Fruit fly (Drosophila melanogaster) whole organism, wandering third instar larva: ENCODE data around the gene frc.

Source experiments
- Abd-B ChIP-seq: fragments of >200 bp; optimal IDR thresholded peaks from 2 replicates; lab custom pipeline; 2017; ENCODE audit warnings: missing biosample characterization, missing genetic modification characterization
- CG32264 ChIP-seq: fragments of 200-800 bp; sonication (Bioruptor generic); optimal IDR thresholded peaks from 2 replicates; lab custom pipeline; 2016; ENCODE audit warnings: missing biosample characterization, missing genetic modification characterization
- CG9705 ChIP-seq: fragments of 200-800 bp; sonication (Bioruptor generic); optimal IDR thresholded peaks from 2 replicates; lab custom pipeline; 2018; ENCODE audit warnings: missing biosample characterization, mild to moderate bottlenecking, missing genetic modification characterization
- CrebA ChIP-seq: fragments of 200-800 bp; sonication (Bioruptor generic); optimal IDR thresholded peaks from 2 replicates; lab custom pipeline; 2016; ENCODE audit warnings: missing biosample characterization, mild to moderate bottlenecking, missing genetic modification characterization, borderline replicate concordance
- Dfd ChIP-seq: fragments of >200 bp; optimal IDR thresholded peaks from 2 replicates; lab custom pipeline; 2017; ENCODE audit warnings: missing biosample characterization, missing genetic modification characterization
- Dif ChIP-seq: fragments of 200-275, 200-300 bp; sonication (Bioruptor generic); optimal IDR thresholded peaks from 2 replicates; lab custom pipeline; 2018; ENCODE audit warnings: missing biosample characterization, missing genetic modification characterization; ENCODE audit not compliant: partially characterized antibody
- GATAd ChIP-seq: sonication (Bioruptor generic); optimal IDR thresholded peaks from 2 replicates; lab custom pipeline; 2016; ENCODE audit warnings: missing biosample characterization, missing genetic modification characterization
- HLH106 ChIP-seq: fragments of 200-800 bp; optimal IDR thresholded peaks from 3 replicates; lab custom pipeline; 2019; ENCODE audit warnings: missing biosample characterization, mild to moderate bottlenecking, missing genetic modification characterization, moderate library complexity
- Hnf4 ChIP-seq: fragments of 200-800 bp; sonication (Bioruptor generic); optimal IDR thresholded peaks from 2 replicates; lab custom pipeline; 2016; ENCODE audit warnings: missing biosample characterization, mild to moderate bottlenecking, missing genetic modification characterization
- Hr78 ChIP-seq: fragments of >200 bp; optimal IDR thresholded peaks from 2 replicates; lab custom pipeline; 2017; ENCODE audit warnings: missing biosample characterization, missing genetic modification characterization
- Hr83 ChIP-seq: fragments of 200-300 bp; sonication (Bioruptor generic); optimal IDR thresholded peaks from 2 replicates; lab custom pipeline; 2016; ENCODE audit warnings: missing biosample characterization, mild to moderate bottlenecking, missing genetic modification characterization, moderate library complexity; ENCODE audit not compliant: poor library complexity, severe bottlenecking
- Jra ChIP-seq: sonication (Bioruptor generic); optimal IDR thresholded peaks from 2 replicates; lab custom pipeline; 2016; ENCODE audit warnings: missing biosample characterization, missing genetic modification characterization
- Mio ChIP-seq: sonication (Bioruptor generic); optimal IDR thresholded peaks from 2 replicates; lab custom pipeline; 2016; ENCODE audit warnings: missing biosample characterization, missing genetic modification characterization
- Myc ChIP-seq: fragments of >200 bp; optimal IDR thresholded peaks from 2 replicates; lab custom pipeline; 2017
- N ChIP-seq: fragments of >200 bp; optimal IDR thresholded peaks from 2 replicates; lab custom pipeline; 2018; ENCODE audit warnings: missing biosample characterization, missing external identifiers, missing genetic modification characterization
- OdsH ChIP-seq: fragments of 200-800 bp; sonication (Bioruptor generic); optimal IDR thresholded peaks from 2 replicates; lab custom pipeline; 2016; ENCODE audit warnings: missing biosample characterization, mild to moderate bottlenecking, missing genetic modification characterization
- Rel ChIP-seq, 2 experiments: fragments of 200-800 bp; sonication (Bioruptor generic) in 1 of 2; optimal IDR thresholded peaks; 2 replicates in 1 of 2; 3 replicates in 1 of 2; lab custom pipeline; 2016 to 2019; ENCODE audit warnings: mild to moderate bottlenecking in 2 of 2, missing biosample characterization in 2 of 2, missing genetic modification characterization in 2 of 2, moderate library complexity in 1 of 2
- Sp1 ChIP-seq: fragments of 200-800 bp; sonication (Bioruptor generic); optimal IDR thresholded peaks from 3 replicates; lab custom pipeline; 2019; ENCODE audit warnings: missing biosample characterization, mild to moderate bottlenecking, missing genetic modification characterization, moderate library complexity
- Vsx2 ChIP-seq: fragments of 200-300, 225-300 bp; sonication (Bioruptor generic); optimal IDR thresholded peaks from 2 replicates; lab custom pipeline; 2018; ENCODE audit warnings: missing biosample characterization, missing genetic modification characterization; ENCODE audit not compliant: partially characterized antibody
- br ChIP-seq: fragments of 200-800 bp; sonication (Bioruptor generic); optimal IDR thresholded peaks from 2 replicates; lab custom pipeline; 2016; ENCODE audit warnings: missing biosample characterization, missing genetic modification characterization
- brk ChIP-seq: fragments of 200-800 bp; sonication (Bioruptor generic); optimal IDR thresholded peaks from 2 replicates; lab custom pipeline; 2016; ENCODE audit warnings: missing biosample characterization, mild to moderate bottlenecking, missing genetic modification characterization
- dl ChIP-seq, 2 experiments: fragments of 175-275, 200-275 bp in 1 of 2; fragments of 200-275 bp in 1 of 2; sonication (Bioruptor generic); optimal IDR thresholded peaks; lab custom pipeline; 2018; ENCODE audit warnings: mild to moderate bottlenecking in 2 of 2, missing biosample characterization in 2 of 2, missing genetic modification characterization in 2 of 2, moderate library complexity in 2 of 2; ENCODE audit not compliant: partially characterized antibody in 2 of 2, insufficient read depth in 1 of 2
- dmrt93B ChIP-seq: fragments of 200-800 bp; sonication (Bioruptor generic); optimal IDR thresholded peaks from 2 replicates; lab custom pipeline; 2018; ENCODE audit warnings: missing biosample characterization, mild to moderate bottlenecking, missing genetic modification characterization
- dsf ChIP-seq: sonication (Bioruptor generic); optimal IDR thresholded peaks from 2 replicates; lab custom pipeline; 2016; ENCODE audit warnings: missing biosample characterization, missing genetic modification characterization, borderline replicate concordance
- ey ChIP-seq: fragments of 200-800 bp; sonication (Bioruptor generic); optimal IDR thresholded peaks from 2 replicates; lab custom pipeline; 2016; ENCODE audit warnings: missing biosample characterization, missing genetic modification characterization
- foxo ChIP-seq, 2 experiments: fragments of 200-800 bp; sonication (Bioruptor generic); optimal IDR thresholded peaks; 2 replicates in 1 of 2; 3 replicates in 1 of 2; lab custom pipeline; 2016 to 2017; ENCODE audit warnings: missing biosample characterization in 2 of 2, missing genetic modification characterization in 2 of 2
- fru ChIP-seq: fragments of 200-800 bp; sonication (Bioruptor generic); optimal IDR thresholded peaks from 3 replicates; lab custom pipeline; 2016; ENCODE audit warnings: missing biosample characterization, mild to moderate bottlenecking, missing genetic modification characterization
- h ChIP-seq: fragments of 200-800 bp; sonication (Bioruptor generic); optimal IDR thresholded peaks from 3 replicates; lab custom pipeline; 2016; ENCODE audit warnings: missing biosample characterization, mild to moderate bottlenecking, missing genetic modification characterization
- jim ChIP-seq: fragments of 175-275, 200-325 bp; sonication (Bioruptor generic); optimal IDR thresholded peaks from 2 replicates; lab custom pipeline; 2016; ENCODE audit warnings: missing biosample characterization, mild to moderate bottlenecking, missing genetic modification characterization
- lola ChIP-seq: fragments of >200 bp; optimal IDR thresholded peaks from 2 replicates; lab custom pipeline; 2017; ENCODE audit warnings: missing biosample characterization, missing genetic modification characterization
- pan ChIP-seq: fragments of >200 bp; optimal IDR thresholded peaks from 2 replicates; lab custom pipeline; 2017
- psq ChIP-seq: fragments of 200-800 bp; sonication (Bioruptor generic); optimal IDR thresholded peaks from 3 replicates; lab custom pipeline; 2017; ENCODE audit warnings: missing biosample characterization, mild to moderate bottlenecking, missing genetic modification characterization, moderate library complexity
- rgr ChIP-seq: fragments of 200-800 bp; sonication (Bioruptor generic); optimal IDR thresholded peaks from 3 replicates; lab custom pipeline; 2016; ENCODE audit warnings: missing biosample characterization, mild to moderate bottlenecking, missing genetic modification characterization
- sage ChIP-seq: fragments of 200-800 bp; sonication (Bioruptor generic); optimal IDR thresholded peaks from 2 replicates; lab custom pipeline; 2016; ENCODE audit warnings: missing biosample characterization, mild to moderate bottlenecking, missing genetic modification characterization
- sv ChIP-seq: fragments of 200-800 bp; sonication (Bioruptor generic); optimal IDR thresholded peaks from 3 replicates; lab custom pipeline; 2016; ENCODE audit warnings: missing biosample characterization, missing genetic modification characterization
- tai ChIP-seq: sonication (Bioruptor generic); optimal IDR thresholded peaks from 2 replicates; lab custom pipeline; 2016; ENCODE audit warnings: missing biosample characterization, missing genetic modification characterization
- usp ChIP-seq: fragments of >200 bp; optimal IDR thresholded peaks from 2 replicates; lab custom pipeline; 2017; ENCODE audit warnings: missing biosample characterization, missing genetic modification characterization
- woc ChIP-seq: sonication (Bioruptor generic); optimal IDR thresholded peaks from 2 replicates; lab custom pipeline; 2016; ENCODE audit warnings: missing biosample characterization, mild to moderate bottlenecking, missing genetic modification characterization

frc gene

dm6 chr3L:17425132-17425713, 7.8 kb downstream of the frc start, which contains the start of the genes Sec3 and COX7B:
TSS of gene Sec3 (minus strand) at chr3L:17425217.
TSS of gene COX7B (plus strand) at chr3L:17425477.
- TF ChIP-seq fru (peak; percentile 71), OdsH (peak; percentile 40), foxo (GFP tag; optimal IDR thresholded peaks at IDR 0.05; lab: Kevin White, UChicago) (peak in 1 of 2 experiments; percentile 83), N (GFP tag; lab: Kevin White, UChicago) (no peak), tai (GFP tag; lab: Kevin White, UChicago) (no peak), rgr (peak; percentile 77), sage (peak; percentile 63), Dif (no peak), br (GFP tag; lab: Kevin White, UChicago) (peak; percentile 69), h (peak; percentile 86), dl (GFP tag; optimal IDR thresholded peaks at IDR 0.05; lab: Kevin White, UChicago; ENCODE audit: insufficient read depth in 1 of 2, partially characterized antibody in 2 of 2) (no peak), CrebA (GFP tag; lab: Kevin White, UChicago) (no peak), usp (no peak), dsf (GFP tag; lab: Kevin White, UChicago) (peak; percentile 67), ey (GFP tag; lab: Kevin White, UChicago) (peak; percentile 65), Vsx2 (no peak), Abd-B (GFP tag; lab: Kevin White, UChicago) (no peak), Hnf4 (peak; percentile 78), Rel (GFP tag; optimal IDR thresholded peaks at IDR 0.05; lab: Kevin White, UChicago) (no peak), Rel (tag; optimal IDR thresholded peaks at IDR 0.05; lab: Kevin White, UChicago) (peak; percentile 37), pan (no peak), Hr78 (no peak), HLH106 (tag; lab: Kevin White, UChicago) (peak; percentile 80), Hr83 (GFP tag; lab: Kevin White, UChicago) (peak; percentile 58), CG9705 (GFP tag; lab: Kevin White, UChicago) (peak; percentile 70), Myc (lab: Kevin White, UChicago) (no peak), psq (GFP tag; lab: Kevin White, UChicago) (peak; percentile 47), sv (GFP tag; lab: Kevin White, UChicago) (peak; percentile 69), dmrt93B (GFP tag; lab: Kevin White, UChicago) (peak; percentile 33), Mio (no peak), CG32264 (GFP tag; lab: Kevin White, UChicago) (peak; percentile 19), brk (GFP tag; lab: Kevin White, UChicago) (peak; percentile 68), Jra (peak; percentile 79), lola (GFP tag; lab: Kevin White, UChicago) (no peak), GATAd (GFP tag; lab: Kevin White, UChicago) (no peak), jim (GFP tag; lab: Kevin White, UChicago) (no peak), woc (GFP tag; lab: Kevin White, UChicago) (peak; percentile 85), Sp1 (GFP tag; lab: Kevin White, UChicago) (peak; percentile 67), Dfd (GFP tag; lab: Kevin White, UChicago) (no peak)

DNA sequence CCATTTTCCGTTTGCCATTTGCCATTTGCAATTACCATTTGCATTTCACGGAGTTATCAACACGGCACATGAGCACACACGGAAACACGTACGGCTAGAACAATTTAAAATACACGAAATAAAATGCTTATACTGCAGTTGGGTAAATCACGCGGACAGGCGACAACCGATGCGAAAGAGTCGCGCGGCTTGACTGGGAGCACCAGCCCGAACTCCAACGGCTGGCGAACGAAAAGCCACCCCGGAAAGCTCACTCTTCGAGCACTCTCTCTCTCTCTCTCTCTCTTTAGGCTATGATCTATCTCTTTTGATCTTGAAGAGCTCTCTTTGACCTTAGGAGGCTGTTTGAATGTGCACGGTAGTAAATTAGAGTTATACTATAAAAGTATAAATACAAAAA, 11.7 kb downstream of the frc start, which contains the start of gene blot:
blot (minus strand) TSS at position 196 of the 400 bp plus-strand sequence.
- peak; percentile 15 for TF ChIP-seq rgr
- no peak for TF ChIP-seq fru
- peak; percentile 93 to 94 for TF ChIP-seq dl (GFP tag; optimal IDR thresholded peaks at IDR 0.05; lab: Kevin White, UChicago; ENCODE audit: insufficient read depth in 1 of 2, partially characterized antibody in 2 of 2)
- no peak for TF ChIP-seq Jra
- TF ChIP-seq CG32264 (GFP tag; lab: Kevin White, UChicago) = no peak
- TF ChIP-seq Sp1 (GFP tag; lab: Kevin White, UChicago) = peak; percentile 12
- TF ChIP-seq Rel (GFP tag; optimal IDR thresholded peaks at IDR 0.05; lab: Kevin White, UChicago) = peak; percentile 6
- no peak for TF ChIP-seq Rel (tag; optimal IDR thresholded peaks at IDR 0.05; lab: Kevin White, UChicago)
- peak; percentile 57 for TF ChIP-seq Hr83 (GFP tag; lab: Kevin White, UChicago)
- peak; percentile 70 for TF ChIP-seq Vsx2
- peak; percentile 96 for TF ChIP-seq Dif
